Worm (Caenorhabditis elegans) whole organism, young adult: ENCODE measurements around the gene lec-3.

Experiments used
- F49E8.2 ChIP-seq: sonication (generic microtip); optimal IDR thresholded peaks from 3 replicates; lab custom pipeline; 2017; ENCODE audit warnings: missing genetic modification characterization, mild to moderate bottlenecking, missing compliant biosample characterization, antibody characterized with exemption, moderate library complexity; ENCODE audit not compliant: insufficient read depth
- K12H6.12 ChIP-seq: fragments of 200-800 bp; sonication (Bioruptor generic); optimal IDR thresholded peaks from 2 replicates; lab custom pipeline; 2018; ENCODE audit warnings: mild to moderate bottlenecking, missing genetic modification characterization, missing compliant biosample characterization
- Y53F4B.3 ChIP-seq: fragments of 200-800 bp; sonication (Bioruptor generic); IDR thresholded peaks from 2 replicates; pipeline ENCODE4 v1.3.6; 2022; ENCODE audit warnings: missing genetic modification reagents, missing genetic modification characterization, missing compliant biosample characterization
- Y53G8AR.9 ChIP-seq: fragments of 200-800 bp; sonication (Bioruptor generic); conservative IDR thresholded peaks from 2 replicates; pipeline ENCODE4 v1.3.6; 2022; ENCODE audit warnings: missing genetic modification reagents, missing genetic modification characterization, missing compliant biosample characterization
- Y56A3A.18 ChIP-seq: fragments of 200-800 bp; sonication (Bioruptor generic); IDR thresholded peaks from 2 replicates; pipeline ENCODE4 v1.3.6; 2022; ENCODE audit warnings: missing genetic modification reagents, missing genetic modification characterization, missing compliant biosample characterization
- Y67H2A.10 ChIP-seq: fragments of 200-800 bp; sonication (Bioruptor generic); conservative IDR thresholded peaks from 2 replicates; pipeline ENCODE4 v1.3.6; 2022; ENCODE audit warnings: missing genetic modification reagents, missing genetic modification characterization, missing compliant biosample characterization
- Y79H2A.3 ChIP-seq: fragments of 200-800 bp; sonication (Bioruptor generic); conservative IDR thresholded peaks from 2 replicates; pipeline ENCODE4 v1.3.6; 2022; ENCODE audit warnings: missing genetic modification reagents, missing genetic modification characterization, missing compliant biosample characterization
- ZK185.1 ChIP-seq: sonication (generic microtip); optimal IDR thresholded peaks from 2 replicates; lab custom pipeline; 2016; ENCODE audit warnings: mild to moderate bottlenecking, missing genetic modification characterization, missing compliant biosample characterization; ENCODE audit not compliant: poor library complexity, severe bottlenecking
- aptf-3 ChIP-seq: fragments of 200-800 bp; sonication (Bioruptor generic); IDR thresholded peaks from 2 replicates; pipeline ENCODE4 v1.3.6; 2022; ENCODE audit warnings: missing genetic modification characterization, missing compliant biosample characterization
- athp-1 ChIP-seq: sonication (generic microtip); optimal IDR thresholded peaks from 2 replicates; lab custom pipeline; 2017; ENCODE audit warnings: mild to moderate bottlenecking, missing genetic modification characterization, missing compliant biosample characterization
- attf-3 ChIP-seq: fragments of 200-800 bp; sonication (Bioruptor generic); conservative IDR thresholded peaks from 2 replicates; pipeline ENCODE4 v1.3.6; 2022; ENCODE audit warnings: missing genetic modification reagents, missing genetic modification characterization, missing compliant biosample characterization
- bed-1 ChIP-seq: fragments of 200-800 bp; sonication (Bioruptor generic); IDR thresholded peaks from 2 replicates; pipeline ENCODE4 v1.3.6; 2022; ENCODE audit warnings: missing genetic modification reagents, missing genetic modification characterization, missing compliant biosample characterization
- cebp-1 ChIP-seq, 2 experiments: fragments of 200-800 bp in 1 of 2; sonication (Bioruptor generic) in 1 of 2; sonication (generic microtip) in 1 of 2; IDR thresholded peaks in 1 of 2; optimal IDR thresholded peaks in 1 of 2; 2 replicates each; pipeline versions ENCODE4 v1.3.6 to Lab custom; 2017 to 2022; ENCODE audit warnings: missing compliant biosample characterization in 2 of 2, missing genetic modification characterization in 2 of 2, mild to moderate bottlenecking in 1 of 2, missing genetic modification reagents in 1 of 2, moderate library complexity in 1 of 2
- cebp-2 ChIP-seq: fragments of 200-800 bp; sonication (Bioruptor generic); IDR thresholded peaks from 2 replicates; pipeline ENCODE4 v1.3.6; 2022; ENCODE audit warnings: missing genetic modification characterization, missing compliant biosample characterization
- ceh-27 ChIP-seq: fragments of 200-800 bp; sonication (Bioruptor generic); optimal IDR thresholded peaks from 2 replicates; lab custom pipeline; 2018; ENCODE audit warnings: mild to moderate bottlenecking, missing genetic modification characterization, moderate library complexity, missing compliant biosample characterization
- ceh-91 ChIP-seq: fragments of 200-800 bp; sonication (Bioruptor generic); IDR thresholded peaks from 2 replicates; pipeline ENCODE4 v1.3.6; 2022; ENCODE audit warnings: missing genetic modification reagents, missing genetic modification characterization, missing compliant biosample characterization
- chd-7 ChIP-seq: sonication (generic microtip); optimal IDR thresholded peaks from 2 replicates; lab custom pipeline; 2016; ENCODE audit warnings: mild to moderate bottlenecking, missing genetic modification characterization, moderate library complexity, missing compliant biosample characterization
- dox-1 ChIP-seq: fragments of 200-800 bp; sonication (Bioruptor generic); IDR thresholded peaks from 2 replicates; pipeline ENCODE4 v1.3.6; 2022; ENCODE audit warnings: missing genetic modification reagents, missing genetic modification characterization, missing compliant biosample characterization
- egl-44 ChIP-seq: fragments of 200-800 bp; sonication (Bioruptor generic); IDR thresholded peaks from 2 replicates; pipeline ENCODE4 v1.3.6; 2022; ENCODE audit warnings: missing genetic modification reagents, missing genetic modification characterization, missing compliant biosample characterization
- hmg-1.2 ChIP-seq: fragments of 200-800 bp; sonication (Bioruptor generic); IDR thresholded peaks from 2 replicates; pipeline ENCODE4 v1.3.6; 2022; ENCODE audit warnings: missing genetic modification reagents, missing genetic modification characterization, missing compliant biosample characterization
- hmg-20 ChIP-seq: fragments of 200-800 bp; sonication (Bioruptor generic); IDR thresholded peaks from 2 replicates; pipeline ENCODE4 v1.3.6; 2022; ENCODE audit warnings: missing genetic modification reagents, missing genetic modification characterization, missing compliant biosample characterization
- hsf-1 ChIP-seq: fragments of 200-800 bp; sonication (Bioruptor generic); IDR thresholded peaks from 2 replicates; pipeline ENCODE4 v1.3.6; 2022; ENCODE audit warnings: missing genetic modification reagents, missing genetic modification characterization, missing compliant biosample characterization
- lin-26 ChIP-seq: fragments of 200-800 bp; sonication (Bioruptor generic); IDR thresholded peaks from 2 replicates; pipeline ENCODE4 v1.3.6; 2022; ENCODE audit warnings: missing genetic modification reagents, missing genetic modification characterization, missing compliant biosample characterization
- lin-35 ChIP-seq, 3 experiments: fragments of 150-350 bp in 2 of 3; sonication (generic microtip) in 1 of 3; optimal IDR thresholded peaks; 2 replicates each; lab custom pipeline; 2014 to 2018; ENCODE audit warnings: missing biosample characterization in 3 of 3, missing genetic modification characterization in 3 of 3, missing genetic modification reagents in 3 of 3
- lin-40 ChIP-seq: sonication (generic microtip); optimal IDR thresholded peaks from 2 replicates; lab custom pipeline; 2016; ENCODE audit warnings: missing genetic modification characterization, mild to moderate bottlenecking, missing compliant biosample characterization, missing genotype, missing genetic modification reagents
- lin-54 ChIP-seq: fragments of 200-800 bp; sonication (Bioruptor generic); optimal IDR thresholded peaks from 2 replicates; lab custom pipeline; 2018; ENCODE audit warnings: mild to moderate bottlenecking, missing genetic modification characterization, missing compliant biosample characterization
- lir-1 ChIP-seq: fragments of 200-800 bp; sonication (Bioruptor generic); conservative IDR thresholded peaks from 2 replicates; pipeline ENCODE4 v1.3.6; 2022; ENCODE audit warnings: missing genetic modification reagents, missing genetic modification characterization, missing compliant biosample characterization
- lsl-1 ChIP-seq: fragments of 200-800 bp; sonication (Bioruptor generic); optimal IDR thresholded peaks from 2 replicates; lab custom pipeline; 2018; ENCODE audit warnings: mild to moderate bottlenecking, missing genetic modification characterization, moderate library complexity, missing compliant biosample characterization
- mcd-1 ChIP-seq: fragments of 200-800 bp; sonication (Bioruptor generic); IDR thresholded peaks from 2 replicates; pipeline ENCODE4 v1.3.6; 2022; ENCODE audit warnings: missing genetic modification reagents, missing genetic modification characterization, missing compliant biosample characterization
- nhr-80 ChIP-seq: sonication (generic microtip); optimal IDR thresholded peaks from 2 replicates; lab custom pipeline; 2016; ENCODE audit warnings: missing genetic modification characterization, missing compliant biosample characterization
- rcor-1 ChIP-seq: fragments of 200-800 bp; sonication (Bioruptor generic); IDR thresholded peaks from 2 replicates; pipeline ENCODE4 v1.3.6; 2022; ENCODE audit warnings: missing genetic modification reagents, missing genetic modification characterization, missing compliant biosample characterization
- sea-2 ChIP-seq: fragments of 200-800 bp; sonication (Bioruptor generic); IDR thresholded peaks from 2 replicates; pipeline ENCODE4 v1.3.6; 2022; ENCODE audit warnings: missing genetic modification characterization, missing compliant biosample characterization
- tlf-1 ChIP-seq: fragments of 200-800 bp; sonication (Bioruptor generic); optimal IDR thresholded peaks from 2 replicates; lab custom pipeline; 2018; ENCODE audit warnings: mild to moderate bottlenecking, missing genetic modification characterization, missing compliant biosample characterization
- unc-130 ChIP-seq: sonication (generic microtip); optimal IDR thresholded peaks from 2 replicates; lab custom pipeline; 2016; ENCODE audit warnings: missing genetic modification reagents, missing genetic modification characterization, missing compliant biosample characterization
- ztf-18 ChIP-seq: sonication (generic microtip); optimal IDR thresholded peaks from 2 replicates; lab custom pipeline; 2016; ENCODE audit warnings: missing genotype, mild to moderate bottlenecking, missing genetic modification characterization, missing compliant biosample characterization
- ztf-25 ChIP-seq: fragments of 200-800 bp; sonication (Bioruptor generic); IDR thresholded peaks from 2 replicates; pipeline ENCODE4 v1.3.6; 2022; ENCODE audit warnings: missing genetic modification reagents, missing genetic modification characterization, missing compliant biosample characterization
- ztf-26 ChIP-seq: sonication (generic microtip); optimal IDR thresholded peaks from 2 replicates; lab custom pipeline; 2017; ENCODE audit warnings: missing genetic modification characterization, missing compliant biosample characterization
- ztf-28 ChIP-seq: fragments of 200-800 bp; sonication (Bioruptor generic); IDR thresholded peaks from 2 replicates; pipeline ENCODE4 v1.3.6; 2022; ENCODE audit warnings: missing genetic modification reagents, missing genetic modification characterization, missing compliant biosample characterization

The lec-3 gene

DNA sequence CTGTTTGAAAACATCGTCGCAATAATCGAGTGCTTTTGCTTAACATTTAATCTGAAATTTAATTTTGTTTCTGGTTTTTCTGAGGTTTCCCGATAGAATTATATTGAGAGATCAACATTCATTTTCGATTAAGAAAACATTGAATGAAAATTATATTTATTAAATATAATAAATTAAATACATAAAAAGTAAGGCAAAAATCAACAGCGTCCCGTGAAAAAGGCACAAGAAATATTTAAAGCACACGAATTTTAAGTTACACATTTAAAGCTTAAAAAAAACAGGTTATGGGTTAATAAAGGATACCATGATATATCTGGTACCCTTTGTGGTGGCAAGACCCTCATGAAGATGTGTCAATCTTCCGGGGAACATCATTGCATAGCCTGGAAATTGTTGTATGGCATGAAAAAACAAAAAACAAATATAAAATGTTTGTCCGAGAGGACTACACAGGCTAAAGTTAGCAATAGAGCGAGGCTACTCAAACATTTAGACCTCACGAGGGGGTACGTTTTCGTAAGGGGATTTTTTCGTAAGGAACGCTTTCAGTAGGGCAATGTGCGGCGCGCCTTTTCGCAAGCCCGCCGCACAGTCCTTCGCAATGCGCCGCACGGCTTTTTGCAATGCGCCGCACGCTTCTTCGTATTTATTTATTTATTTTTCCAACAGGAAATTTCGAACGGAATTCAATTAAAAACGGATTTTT, 42.4 kb downstream of the lec-3 start, which contains the start of gene mtcu-2 (continued):
- TF ChIP-seq unc-130 (peak; percentile 27), lin-35 (GFP tag; optimal IDR thresholded peaks at IDR 0.05; lab: Kevin White, UChicago) (peak in 1 of 3 experiments; percentile 77), hmg-20 (GFP tag; lab: Robert Waterston, UW) (peak; percentile 93), lin-54 (GFP tag; lab: Kevin White, UChicago) (peak; percentile 84), ceh-91 (GFP tag; lab: Robert Waterston, UW) (peak; percentile 98), tlf-1 (peak; percentile 49), ztf-28 (GFP tag; lab: Robert Waterston, UW) (peak; percentile 99), sea-2 (GFP tag; lab: Robert Waterston, UW) (peak; percentile 95), ceh-27 (GFP tag; lab: Kevin White, UChicago) (peak; percentile 76), lsl-1 (GFP tag; lab: Kevin White, UChicago) (peak; percentile 63), lin-26 (GFP tag; lab: Robert Waterston, UW) (peak; percentile 91), hsf-1 (GFP tag; lab: Robert Waterston, UW) (peak; percentile 80), ZK185.1 (peak; percentile 58), ztf-26 (tag; lab: Kevin White, UChicago) (peak; percentile 65), cebp-1 (GFP tag; IDR thresholded peaks at IDR 0.05; lab: Robert Waterston, UW) (peak; percentile 94), cebp-1 (tag; optimal IDR thresholded peaks at IDR 0.05; lab: Kevin White, UChicago) (peak; percentile 82), cebp-2 (GFP tag; lab: Robert Waterston, UW) (peak; percentile 92), ztf-25 (GFP tag; lab: Robert Waterston, UW) (peak; percentile 100), mcd-1 (peak; percentile 100), bed-1 (GFP tag; lab: Robert Waterston, UW) (0 out of 2 replicates have a peak, but pooled peaks have one; percentile 85), ztf-18 (tag; lab: Kevin White, UChicago) (peak; percentile 38), K12H6.12 (tag; lab: Kevin White, UChicago) (peak; percentile 61), athp-1 (tag; lab: Kevin White, UChicago) (peak; percentile 87), nhr-80 (tag; lab: Kevin White, UChicago) (peak; percentile 46), Y56A3A.18 (GFP tag; lab: Robert Waterston, UW) (peak; percentile 96), chd-7 (tag; lab: Kevin White, UChicago) (peak; percentile 34), hmg-1.2 (GFP tag; lab: Robert Waterston, UW) (peak; percentile 93), Y67H2A.10 (GFP tag; lab: Robert Waterston, UW) (peak; percentile 98), rcor-1 (GFP tag; lab: Robert Waterston, UW) (peak; percentile 98), dox-1 (peak; percentile 100), Y53G8AR.9 (GFP tag; lab: Robert Waterston, UW) (peak; percentile 96), egl-44 (GFP tag; lab: Robert Waterston, UW) (peak; percentile 98), F49E8.2 (tag; lab: Kevin White, UChicago) (peak; percentile 33), Y53F4B.3 (GFP tag; lab: Robert Waterston, UW) (peak; percentile 92), Y79H2A.3 (peak; percentile 99), aptf-3 (peak; percentile 93; the same call in 1 of the 2 replicates), lir-1 (GFP tag; lab: Robert Waterston, UW) (peak; percentile 88), lin-40 (tag; lab: Kevin White, UChicago) (peak; percentile 73), attf-3 (peak; percentile 90)
